Fruit fly (Drosophila melanogaster) whole organism, embryonic: ENCODE measurements around the gene Lamtor3.

ENCODE experiments used
- Antp ChIP-seq: fragments of 200-800 bp; sonication (Bioruptor generic); optimal IDR thresholded peaks from 3 replicates; lab custom pipeline; 2016; ENCODE audit warnings: missing biosample characterization, missing genetic modification characterization
- CG1024 ChIP-seq: fragments of 200-800 bp; sonication (Bioruptor generic); IDR thresholded peaks from 2 replicates; pipeline ENCODE4 v1.3.6; 2022; ENCODE audit warnings: missing biosample characterization, missing genetic modification characterization
- CG10274 ChIP-seq: fragments of 200-800 bp; sonication (Bioruptor generic); optimal IDR thresholded peaks from 3 replicates; lab custom pipeline; 2017; ENCODE audit warnings: missing biosample characterization, mild to moderate bottlenecking, missing genetic modification characterization
- CG12769 ChIP-seq: fragments of 200-800 bp; sonication (Bioruptor generic); optimal IDR thresholded peaks from 2 replicates; lab custom pipeline; 2019; ENCODE audit warnings: missing biosample characterization, mild to moderate bottlenecking, missing genetic modification characterization, moderate library complexity
- CG17385 ChIP-seq: fragments of 200-800 bp; sonication (Bioruptor generic); optimal IDR thresholded peaks from 3 replicates; lab custom pipeline; 2018; ENCODE audit warnings: missing biosample characterization, mild to moderate bottlenecking, missing genetic modification characterization
- CG17612 ChIP-seq: fragments of 200-800 bp; sonication (Bioruptor generic); IDR thresholded peaks from 2 replicates; pipeline ENCODE4 v1.3.6; 2022; ENCODE audit warnings: missing biosample characterization, missing genetic modification characterization
- CG2120 ChIP-seq: fragments of 200-800 bp; sonication (Bioruptor generic); optimal IDR thresholded peaks from 3 replicates; lab custom pipeline; 2016; ENCODE audit warnings: missing biosample characterization, missing genetic modification characterization
- CG3847 ChIP-seq: fragments of 200-800 bp; sonication (Bioruptor generic); IDR thresholded peaks from 2 replicates; pipeline ENCODE4 v1.3.6; 2022; ENCODE audit warnings: missing biosample characterization, missing genetic modification characterization
- CG4404 ChIP-seq: fragments of 200-800 bp; sonication (Bioruptor generic); IDR thresholded peaks from 2 replicates; pipeline ENCODE4 v1.3.6; 2022; ENCODE audit warnings: missing biosample characterization, missing genetic modification characterization
- CG4730 ChIP-seq: fragments of 200-800 bp; sonication (Bioruptor generic); IDR thresholded peaks from 2 replicates; pipeline ENCODE4 v1.3.6; 2022; ENCODE audit warnings: missing biosample characterization, missing genetic modification characterization
- CG6272 ChIP-seq: fragments of 200-800 bp; sonication (Bioruptor generic); IDR thresholded peaks from 2 replicates; pipeline ENCODE4 v1.3.6; 2022; ENCODE audit warnings: missing biosample characterization, missing genetic modification characterization
- CG6791 ChIP-seq: fragments of 200-800 bp; sonication (Bioruptor generic); IDR thresholded peaks from 3 replicates; pipeline ENCODE4 v1.3.6; 2022; ENCODE audit warnings: missing biosample characterization, missing genetic modification characterization; ENCODE audit not compliant: partially characterized antibody
- CG7271 ChIP-seq: fragments of 200-800 bp; sonication (Bioruptor generic); optimal IDR thresholded peaks from 2 replicates; lab custom pipeline; 2018; ENCODE audit warnings: missing biosample characterization, mild to moderate bottlenecking, missing genetic modification characterization, moderate library complexity
- CG8359 ChIP-seq: fragments of 200-800 bp; sonication (Bioruptor generic); optimal IDR thresholded peaks from 2 replicates; lab custom pipeline; 2017; ENCODE audit warnings: missing biosample characterization, mild to moderate bottlenecking, missing genetic modification characterization, borderline replicate concordance
- CG8924 ChIP-seq: fragments of 200-800 bp; optimal IDR thresholded peaks from 3 replicates; lab custom pipeline; 2019; ENCODE audit warnings: missing biosample characterization, mild to moderate bottlenecking, missing genetic modification characterization, moderate library complexity
- CG9609 ChIP-seq: fragments of 200-800 bp; sonication (Bioruptor generic); optimal IDR thresholded peaks from 3 replicates; lab custom pipeline; 2016; ENCODE audit warnings: missing biosample characterization, missing genetic modification characterization
- Fer2 ChIP-seq: fragments of 200-800 bp; sonication (Bioruptor generic); optimal IDR thresholded peaks from 2 replicates; lab custom pipeline; 2018; ENCODE audit warnings: missing biosample characterization, mild to moderate bottlenecking, missing genetic modification characterization, moderate library complexity
- H15 ChIP-seq: fragments of 200-800 bp; sonication (Bioruptor generic); IDR thresholded peaks from 3 replicates; pipeline ENCODE4 v1.3.6; 2022; ENCODE audit warnings: missing biosample characterization, missing genetic modification characterization
- HLH54F ChIP-seq: fragments of 200-800 bp; sonication (Bioruptor generic); optimal IDR thresholded peaks from 3 replicates; lab custom pipeline; 2016; ENCODE audit warnings: missing biosample characterization, missing genetic modification characterization
- Hr51 ChIP-seq, 2 experiments: fragments of 200-800 bp; sonication (Bioruptor generic); optimal IDR thresholded peaks; 2 replicates in 1 of 2; 3 replicates in 1 of 2; lab custom pipeline; 2016 to 2018; ENCODE audit warnings: missing biosample characterization in 2 of 2, missing genetic modification characterization in 2 of 2, mild to moderate bottlenecking in 1 of 2, moderate library complexity in 1 of 2
- Ptx1 ChIP-seq: fragments of 200-800 bp; sonication (Bioruptor generic); IDR thresholded peaks from 2 replicates; pipeline ENCODE4 v1.3.6; 2022; ENCODE audit warnings: missing biosample characterization, missing genetic modification characterization
- Rfx ChIP-seq: fragments of 200-800 bp; sonication (Bioruptor generic); IDR thresholded peaks from 2 replicates; pipeline ENCODE4 v1.3.6; 2022; ENCODE audit warnings: missing biosample characterization, missing genetic modification characterization
- Rx ChIP-seq: fragments of 200-800 bp; sonication (Bioruptor generic); IDR thresholded peaks from 2 replicates; pipeline ENCODE4 v1.3.6; 2022; ENCODE audit warnings: missing biosample characterization, missing genetic modification characterization
- Sox100B ChIP-seq: fragments of 200-800 bp; sonication (Bioruptor generic); optimal IDR thresholded peaks from 3 replicates; lab custom pipeline; 2018; ENCODE audit warnings: missing biosample characterization, mild to moderate bottlenecking, missing genetic modification characterization
- Sry-β ChIP-seq: fragments of 200-800 bp; sonication (Bioruptor generic); optimal IDR thresholded peaks from 2 replicates; lab custom pipeline; 2018; ENCODE audit warnings: missing biosample characterization, mild to moderate bottlenecking, missing genetic modification characterization, moderate library complexity
- Vsx1 ChIP-seq: fragments of 200-800 bp; sonication (Bioruptor generic); optimal IDR thresholded peaks from 2 replicates; lab custom pipeline; 2017; ENCODE audit warnings: missing biosample characterization, mild to moderate bottlenecking, missing genetic modification characterization, missing genetic modification reagents
- ato ChIP-seq: fragments of 200-800 bp; sonication (Bioruptor generic); IDR thresholded peaks from 2 replicates; pipeline ENCODE4 v1.3.6; 2022; ENCODE audit warnings: missing biosample characterization, missing genetic modification characterization; ENCODE audit not compliant: partially characterized antibody
- bigmax ChIP-seq: fragments of 200-800 bp; sonication (Bioruptor generic); optimal IDR thresholded peaks from 2 replicates; lab custom pipeline; 2018; ENCODE audit warnings: missing biosample characterization, mild to moderate bottlenecking, missing genetic modification characterization
- cg ChIP-seq: fragments of 200-800 bp; sonication (Bioruptor generic); optimal IDR thresholded peaks from 3 replicates; lab custom pipeline; 2019; ENCODE audit warnings: missing biosample characterization, mild to moderate bottlenecking, missing genetic modification characterization, moderate library complexity
- croc ChIP-seq: fragments of 200-800 bp; sonication (Bioruptor generic); conservative IDR thresholded peaks from 3 replicates; pipeline ENCODE4 v1.3.6; 2022; ENCODE audit warnings: missing biosample characterization, missing genetic modification characterization
- dmrt11E ChIP-seq: fragments of 200-800 bp; sonication (Bioruptor generic); optimal IDR thresholded peaks from 3 replicates; lab custom pipeline; 2018; ENCODE audit warnings: missing biosample characterization, mild to moderate bottlenecking, missing genetic modification characterization, moderate library complexity
- eve ChIP-seq, 2 experiments: fragments of >200 bp; optimal IDR thresholded peaks; 2 replicates each; lab custom pipeline; 2017; ENCODE audit warnings: missing biosample characterization in 2 of 2, missing genetic modification characterization in 2 of 2
- fru ChIP-seq: fragments of >200 bp; optimal IDR thresholded peaks from 2 replicates; lab custom pipeline; 2017
- gsb ChIP-seq: fragments of 200-800 bp; sonication (Bioruptor generic); IDR thresholded peaks from 2 replicates; pipeline ENCODE4 v1.3.6; 2022; ENCODE audit warnings: missing biosample characterization, missing genetic modification characterization
- gt ChIP-seq: fragments of 200-800 bp; sonication (Bioruptor generic); IDR thresholded peaks from 2 replicates; pipeline ENCODE4 v1.3.6; 2022; ENCODE audit warnings: missing biosample characterization, missing genetic modification characterization
- inv ChIP-seq: fragments of 200-800 bp; sonication (Bioruptor generic); IDR thresholded peaks from 2 replicates; pipeline ENCODE4 v1.3.6; 2022; ENCODE audit warnings: missing biosample characterization, missing genetic modification characterization; ENCODE audit not compliant: partially characterized antibody
- jigr1 ChIP-seq: fragments of 200-800 bp; sonication (Bioruptor generic); IDR thresholded peaks from 3 replicates; pipeline ENCODE4 v1.3.6; 2022; ENCODE audit warnings: missing biosample characterization, missing genetic modification characterization
- maf-S ChIP-seq: fragments of 200-800 bp; sonication (Bioruptor generic); optimal IDR thresholded peaks from 2 replicates; lab custom pipeline; 2016; ENCODE audit warnings: missing biosample characterization, missing genetic modification characterization
- nerfin-1 ChIP-seq: fragments of 200-800 bp; sonication (Bioruptor generic); optimal IDR thresholded peaks from 3 replicates; lab custom pipeline; 2019; ENCODE audit warnings: missing biosample characterization, mild to moderate bottlenecking, missing genetic modification characterization, moderate library complexity
- odd ChIP-seq: fragments of 200-800 bp; sonication (Bioruptor generic); optimal IDR thresholded peaks from 2 replicates; lab custom pipeline; 2017; ENCODE audit warnings: missing biosample characterization, mild to moderate bottlenecking, missing genetic modification characterization
- pan ChIP-seq, 4 experiments: fragments of >200 bp in 3 of 4; fragments of 200-800 bp in 1 of 4; sonication (Bioruptor generic) in 1 of 4; optimal IDR thresholded peaks in 3 of 4; IDR thresholded peaks in 1 of 4; 2 replicates each; pipeline versions ENCODE4 v1.3.6 to Lab custom; 2017 to 2022; ENCODE audit warnings: missing biosample characterization in 2 of 4, missing genetic modification characterization in 2 of 4, mixed read lengths in 1 of 4
- pros ChIP-seq: fragments of 200-800 bp; sonication (Bioruptor generic); optimal IDR thresholded peaks from 3 replicates; lab custom pipeline; 2019; ENCODE audit warnings: missing biosample characterization, mild to moderate bottlenecking, missing genetic modification characterization, moderate library complexity
- repo ChIP-seq: fragments of 200-800 bp; sonication (Bioruptor generic); optimal IDR thresholded peaks from 2 replicates; lab custom pipeline; 2016; ENCODE audit warnings: missing biosample characterization, missing genetic modification characterization
- row ChIP-seq: fragments of 200-800 bp; sonication (Bioruptor generic); IDR thresholded peaks from 3 replicates; pipeline ENCODE4 v1.3.6; 2022; ENCODE audit warnings: missing biosample characterization, missing genetic modification characterization
- sens ChIP-seq: fragments of 200-800 bp; sonication (Bioruptor generic); peaks from one replicate; lab custom pipeline; 2016; ENCODE audit warnings: missing biosample characterization, missing genetic modification characterization
- slou ChIP-seq: fragments of 200-800 bp; sonication (Bioruptor generic); optimal IDR thresholded peaks from 3 replicates; lab custom pipeline; 2016; ENCODE audit warnings: missing biosample characterization, missing genetic modification characterization
- stc ChIP-seq: fragments of 200-800 bp; sonication (Bioruptor generic); IDR thresholded peaks from 2 replicates; pipeline ENCODE4 v1.3.6; 2022; ENCODE audit warnings: missing biosample characterization, missing genetic modification characterization
- trem ChIP-seq: fragments of 200-800 bp; optimal IDR thresholded peaks from 3 replicates; lab custom pipeline; 2019; ENCODE audit warnings: missing biosample characterization, mild to moderate bottlenecking, missing genetic modification characterization, moderate library complexity
- wdn ChIP-seq: fragments of 200-800 bp; sonication (Bioruptor generic); IDR thresholded peaks from 2 replicates; pipeline ENCODE4 v1.3.6; 2022; ENCODE audit warnings: missing biosample characterization, missing genetic modification characterization

Gene Lamtor3

DNA sequence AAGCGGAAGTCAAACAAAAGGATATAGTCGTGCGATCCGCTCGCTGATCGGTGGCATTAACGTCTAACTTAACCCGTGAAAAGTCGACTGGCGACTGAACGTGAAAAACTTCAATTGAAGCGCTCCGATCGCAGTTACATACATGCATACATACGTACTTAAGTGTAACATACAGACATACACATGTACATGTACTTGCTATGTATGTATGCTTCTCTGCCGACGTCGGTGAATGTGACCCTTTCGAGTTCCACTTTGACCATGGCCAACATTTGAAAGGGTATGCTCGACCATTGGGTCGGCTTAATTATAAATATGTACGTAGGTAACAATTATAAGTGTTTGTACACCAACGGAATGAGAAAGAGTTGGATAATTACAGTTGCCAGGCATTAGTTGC lies 16.1 kb downstream of the Lamtor3 start, which contains the start of gene qua (continued):
- TF ChIP-seq fru (no peak), Vsx1 (GFP tag; lab: Kevin White, UChicago) (no peak), CG2120 (GFP tag; lab: Kevin White, UChicago) (no peak), CG4404 (GFP tag; lab: Robert Waterston, UW) (no peak), wdn (GFP tag; lab: Robert Waterston, UW) (no peak), Ptx1 (no peak), dmrt11E (no peak), CG4730 (no peak), CG1024 (GFP tag; lab: Robert Waterston, UW) (no peak)

DNA sequence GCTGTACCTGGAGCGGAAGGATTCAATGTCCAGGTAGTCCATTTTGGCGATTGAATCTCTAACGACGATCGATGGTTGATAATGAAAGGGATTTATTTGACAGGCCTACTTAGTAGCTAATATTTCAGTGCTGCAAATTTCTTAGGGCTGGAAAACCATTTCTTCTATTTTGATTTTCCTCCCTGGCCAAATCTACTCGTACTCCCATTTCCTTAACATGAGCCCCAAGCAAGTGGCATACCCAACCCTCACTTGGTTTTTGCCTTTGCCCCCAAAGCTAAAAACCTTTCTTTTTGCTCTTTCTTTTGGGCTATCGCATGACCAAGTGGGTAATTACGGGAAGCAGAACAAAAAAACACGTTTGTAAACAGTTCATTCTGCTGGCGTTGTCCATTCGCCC lies 17.7 kb downstream of the Lamtor3 start, which contains the start of gene CG15142:
Gene CG15142 (minus strand): TSS at position 101 of the 400 bp plus-strand sequence.
- no peak for TF ChIP-seq H15 (GFP tag; lab: Robert Waterston, UW)
- TF ChIP-seq Fer2, result no peak
- TF ChIP-seq pros, result no peak
- no peak for TF ChIP-seq odd (GFP tag; lab: Kevin White, UChicago)
- TF ChIP-seq sens, result peak; percentile 2

DNA sequence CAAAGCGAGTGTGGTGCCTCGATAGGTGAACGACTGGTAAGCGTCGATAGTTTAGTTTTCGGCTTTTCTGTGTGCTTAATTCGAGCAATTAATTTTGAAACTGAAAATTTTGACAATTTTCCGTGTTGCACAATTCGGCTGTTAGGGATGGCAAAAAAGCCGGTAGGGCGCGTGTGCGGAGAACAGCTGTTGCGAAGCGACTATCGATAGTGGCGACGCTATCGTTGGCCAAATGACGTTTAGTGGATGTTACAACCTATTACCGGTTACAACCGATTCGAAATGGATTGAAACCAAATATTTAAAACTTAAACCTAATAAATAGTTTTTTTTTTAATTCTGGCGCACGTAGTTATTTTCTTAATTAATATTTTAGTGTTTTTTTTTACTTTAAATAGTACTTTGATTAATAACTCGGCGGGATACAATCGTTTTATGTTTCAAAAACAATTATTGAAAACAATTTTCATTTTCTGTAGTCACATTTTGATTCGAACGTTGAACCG lies 20.0 kb downstream of the Lamtor3 start, which contains the start of the genes mEFTs and Dhc36C:
Gene mEFTs (minus strand): TSS at position 161 of the 506 bp plus-strand sequence.
Gene Dhc36C (plus strand): TSS at position 456 of the 506 bp plus-strand sequence.
- TF ChIP-seq CG8924 (tag; lab: Kevin White, UChicago), result no peak
- no peak for TF ChIP-seq pan (optimal IDR thresholded peaks at IDR 0.05; lab: Kevin White, UChicago)
- TF ChIP-seq pan (GFP tag; optimal IDR thresholded peaks at IDR 0.05 in 1 of 2, IDR thresholded peaks at IDR 0.05 in 1 of 2), result no peak
- TF ChIP-seq jigr1 (GFP tag; lab: Robert Waterston, UW), result no peak
- no peak for TF ChIP-seq bigmax (GFP tag; lab: Kevin White, UChicago)
- no peak for TF ChIP-seq HLH54F
- no peak for TF ChIP-seq CG17612 (GFP tag; lab: Robert Waterston, UW)
- no peak for TF ChIP-seq Hr51 (GFP tag; optimal IDR thresholded peaks at IDR 0.05; lab: Kevin White, UChicago)
- no peak for TF ChIP-seq cg (GFP tag; lab: Kevin White, UChicago)
- no peak for TF ChIP-seq CG3847 (GFP tag; lab: Robert Waterston, UW)
- TF ChIP-seq Rfx (GFP tag; lab: Robert Waterston, UW), result peak; percentile 51
- TF ChIP-seq CG17385 (GFP tag; lab: Kevin White, UChicago), result no peak
- no peak for TF ChIP-seq croc (GFP tag; lab: Robert Waterston, UW)
- TF ChIP-seq repo, result no peak
- TF ChIP-seq CG9609 (GFP tag; lab: Kevin White, UChicago), result no peak
- no peak for TF ChIP-seq Antp
- TF ChIP-seq slou (GFP tag; lab: Kevin White, UChicago), result no peak
- TF ChIP-seq CG6272 (GFP tag; lab: Robert Waterston, UW), result no peak
- TF ChIP-seq gsb (GFP tag; lab: Robert Waterston, UW), result no peak
- peak; percentile 65 for TF ChIP-seq ato (GFP tag; lab: Robert Waterston, UW)
- TF ChIP-seq Sry-β (GFP tag; lab: Kevin White, UChicago), result no peak
- no peak for TF ChIP-seq CG7271 (tag; lab: Kevin White, UChicago)
- no peak for TF ChIP-seq CG8359
- no peak for TF ChIP-seq gt (GFP tag; lab: Robert Waterston, UW)
- TF ChIP-seq inv (GFP tag; lab: Robert Waterston, UW), result peak; percentile 81
- TF ChIP-seq Sox100B (GFP tag; lab: Kevin White, UChicago), result no peak
- TF ChIP-seq CG12769 (tag; lab: Kevin White, UChicago), result no peak
- TF ChIP-seq sens, result peak; percentile 45
- TF ChIP-seq CG10274 (GFP tag; lab: Kevin White, UChicago), result no peak
- TF ChIP-seq trem (tag; lab: Kevin White, UChicago), result peak; percentile 51
- peak; percentile 25 for TF ChIP-seq nerfin-1 (tag; lab: Kevin White, UChicago)
- no peak for TF ChIP-seq eve (GFP tag; optimal IDR thresholded peaks at IDR 0.05; lab: Kevin White, UChicago)
- TF ChIP-seq Rx (GFP tag; lab: Robert Waterston, UW), result no peak
- TF ChIP-seq row (GFP tag; lab: Robert Waterston, UW), result no peak; the same call in 2 of the 3 replicates
- TF ChIP-seq maf-S (GFP tag; lab: Kevin White, UChicago), result no peak
- TF ChIP-seq CG6791, result peak; percentile 90
- 0 out of 2 replicates have a peak, but pooled peaks have one; percentile 13 for TF ChIP-seq stc (GFP tag; lab: Robert Waterston, UW)
